Fruit fly (Drosophila melanogaster) whole organism, embryonic: ENCODE data around the gene IntS10.

ENCODE experiments used
- Antp ChIP-seq: fragments of 200-800 bp; sonication (Bioruptor generic); optimal IDR thresholded peaks from 3 replicates; lab custom pipeline; 2016; ENCODE audit warnings: missing biosample characterization, missing genetic modification characterization
- CG10209 ChIP-seq: fragments of 200-800 bp; sonication (Bioruptor generic); optimal IDR thresholded peaks from 3 replicates; lab custom pipeline; 2017; ENCODE audit warnings: missing biosample characterization, mild to moderate bottlenecking, missing genetic modification characterization, missing genetic modification reagents
- CG10462 ChIP-seq: fragments of 200-800 bp; sonication (Bioruptor generic); optimal IDR thresholded peaks from 2 replicates; lab custom pipeline; 2016; ENCODE audit warnings: missing biosample characterization, missing genetic modification characterization
- CG12299 ChIP-seq: fragments of 200-800 bp; sonication (Bioruptor generic); optimal IDR thresholded peaks from 2 replicates; lab custom pipeline; 2018; ENCODE audit warnings: missing biosample characterization, mild to moderate bottlenecking, missing genetic modification characterization
- CG13894 ChIP-seq: fragments of 200-800 bp; sonication (Bioruptor generic); optimal IDR thresholded peaks from 3 replicates; lab custom pipeline; 2018; ENCODE audit warnings: missing biosample characterization, mild to moderate bottlenecking, missing genetic modification characterization, moderate library complexity
- CG14441 ChIP-seq: fragments of 200-800 bp; sonication (Bioruptor generic); IDR thresholded peaks from 2 replicates; pipeline ENCODE4 v1.3.6; 2022; ENCODE audit warnings: missing biosample characterization, missing genetic modification characterization
- CG16863 ChIP-seq: fragments of 200-800 bp; sonication (Bioruptor generic); optimal IDR thresholded peaks from 3 replicates; lab custom pipeline; 2016; ENCODE audit warnings: missing biosample characterization, missing genetic modification characterization
- CG17385 ChIP-seq: fragments of 200-800 bp; sonication (Bioruptor generic); optimal IDR thresholded peaks from 3 replicates; lab custom pipeline; 2018; ENCODE audit warnings: missing biosample characterization, mild to moderate bottlenecking, missing genetic modification characterization
- CG17568 ChIP-seq: fragments of 200-800 bp; sonication (Bioruptor generic); optimal IDR thresholded peaks from 2 replicates; lab custom pipeline; 2018; ENCODE audit warnings: missing biosample characterization, mild to moderate bottlenecking, missing genetic modification characterization, moderate library complexity
- CG18599 ChIP-seq: fragments of 200-800 bp; sonication (Bioruptor generic); optimal IDR thresholded peaks from 3 replicates; lab custom pipeline; 2017; ENCODE audit warnings: missing biosample characterization, missing genetic modification characterization, mild to moderate bottlenecking, moderate library complexity, missing genetic modification reagents
- CG18764 ChIP-seq: fragments of 200-800 bp; sonication (Bioruptor generic); optimal IDR thresholded peaks from 3 replicates; lab custom pipeline; 2016; ENCODE audit warnings: missing biosample characterization, missing genetic modification characterization
- CG2120 ChIP-seq: fragments of 200-800 bp; sonication (Bioruptor generic); optimal IDR thresholded peaks from 3 replicates; lab custom pipeline; 2016; ENCODE audit warnings: missing biosample characterization, missing genetic modification characterization
- CG2678 ChIP-seq: fragments of 200-800 bp; sonication (Bioruptor generic); optimal IDR thresholded peaks from 3 replicates; lab custom pipeline; 2019; ENCODE audit warnings: missing biosample characterization, mild to moderate bottlenecking, missing genetic modification characterization, moderate library complexity
- CG30403 ChIP-seq: fragments of 200-800 bp; sonication (Bioruptor generic); optimal IDR thresholded peaks from 3 replicates; lab custom pipeline; 2016; ENCODE audit warnings: missing biosample characterization, missing genetic modification characterization
- CG3065 ChIP-seq: fragments of 200-800 bp; sonication (Bioruptor generic); optimal IDR thresholded peaks from 2 replicates; lab custom pipeline; 2016; ENCODE audit warnings: missing biosample characterization, missing genetic modification characterization
- CG31365 ChIP-seq: fragments of 200-800 bp; sonication (Bioruptor generic); optimal IDR thresholded peaks from 2 replicates; lab custom pipeline; 2018; ENCODE audit warnings: missing biosample characterization, mild to moderate bottlenecking, missing genetic modification characterization
- CG34224 ChIP-seq: fragments of 200-800 bp; sonication (Bioruptor generic); IDR thresholded peaks from 3 replicates; pipeline ENCODE4 v1.3.6; 2022; ENCODE audit warnings: missing biosample characterization, missing genetic modification characterization; ENCODE audit not compliant: partially characterized antibody
- CG43689 ChIP-seq: fragments of 200-800 bp; sonication (Bioruptor generic); IDR thresholded peaks from 2 replicates; pipeline ENCODE4 v1.3.6; 2022; ENCODE audit warnings: missing biosample characterization, missing genetic modification characterization
- CG4854 ChIP-seq: fragments of 200-800 bp; sonication (Bioruptor generic); optimal IDR thresholded peaks from 2 replicates; lab custom pipeline; 2016; ENCODE audit warnings: missing biosample characterization, missing genetic modification characterization, inconsistent platforms
- CG6272 ChIP-seq: fragments of 200-800 bp; sonication (Bioruptor generic); IDR thresholded peaks from 2 replicates; pipeline ENCODE4 v1.3.6; 2022; ENCODE audit warnings: missing biosample characterization, missing genetic modification characterization
- CG6689 ChIP-seq: fragments of 200-800 bp; sonication (Bioruptor generic); IDR thresholded peaks from 2 replicates; pipeline ENCODE4 v1.3.6; 2022; ENCODE audit warnings: missing biosample characterization, missing genetic modification characterization
- CG7556 ChIP-seq: fragments of 200-800 bp; sonication (Bioruptor generic); optimal IDR thresholded peaks from 2 replicates; lab custom pipeline; 2017; ENCODE audit warnings: missing biosample characterization, mild to moderate bottlenecking, missing genetic modification characterization
- CG8944 ChIP-seq: fragments of 200-800 bp; sonication (Bioruptor generic); optimal IDR thresholded peaks from 3 replicates; lab custom pipeline; 2016; ENCODE audit warnings: missing biosample characterization, missing genetic modification characterization
- CG9609 ChIP-seq: fragments of 200-800 bp; sonication (Bioruptor generic); optimal IDR thresholded peaks from 3 replicates; lab custom pipeline; 2016; ENCODE audit warnings: missing biosample characterization, missing genetic modification characterization
- CG9727 ChIP-seq: fragments of 200-800 bp; sonication (Bioruptor generic); optimal IDR thresholded peaks from 3 replicates; lab custom pipeline; 2017; ENCODE audit warnings: missing biosample characterization, mild to moderate bottlenecking, missing genetic modification characterization
- Chrac-16 ChIP-seq: fragments of 200-800 bp; sonication (Bioruptor generic); optimal IDR thresholded peaks from 3 replicates; lab custom pipeline; 2016; ENCODE audit warnings: missing biosample characterization, missing genetic modification characterization
- Dbx ChIP-seq: fragments of 200-800 bp; sonication (Bioruptor generic); IDR thresholded peaks from 3 replicates; pipeline ENCODE4 v1.3.6; 2022; ENCODE audit warnings: missing biosample characterization, missing genetic modification characterization
- Doc2 ChIP-seq: fragments of 200-800 bp; sonication (Bioruptor generic); IDR thresholded peaks from 2 replicates; pipeline ENCODE4 v1.3.6; 2022; ENCODE audit warnings: missing biosample characterization, missing genetic modification characterization
- Fer2 ChIP-seq: fragments of 200-800 bp; sonication (Bioruptor generic); optimal IDR thresholded peaks from 2 replicates; lab custom pipeline; 2018; ENCODE audit warnings: missing biosample characterization, mild to moderate bottlenecking, missing genetic modification characterization, moderate library complexity
- Hand ChIP-seq: fragments of 200-800 bp; sonication (Bioruptor generic); optimal IDR thresholded peaks from 2 replicates; lab custom pipeline; 2017; ENCODE audit warnings: mild to moderate bottlenecking, missing biosample characterization, missing genetic modification reagents, missing genetic modification characterization
- Hsf ChIP-seq: fragments of 200-800 bp; sonication (Bioruptor generic); optimal IDR thresholded peaks from 3 replicates; lab custom pipeline; 2016; ENCODE audit warnings: missing biosample characterization, missing genetic modification characterization
- Med ChIP-seq: fragments of 200-800 bp; sonication (Bioruptor generic); peaks from one replicate; lab custom pipeline; 2016; ENCODE audit warnings: missing biosample characterization, missing genetic modification characterization, mild to moderate bottlenecking, inconsistent platforms, moderate library complexity
- NfI ChIP-seq: fragments of 200-800 bp; sonication (Bioruptor generic); optimal IDR thresholded peaks from 3 replicates; lab custom pipeline; 2018; ENCODE audit warnings: missing biosample characterization, mild to moderate bottlenecking, missing genetic modification characterization, moderate library complexity
- Ssrp ChIP-seq: fragments of 200-800 bp; sonication (Bioruptor generic); optimal IDR thresholded peaks from 2 replicates; lab custom pipeline; 2018; ENCODE audit warnings: missing biosample characterization, mild to moderate bottlenecking, missing genetic modification characterization, moderate library complexity
- bigmax ChIP-seq: fragments of 200-800 bp; sonication (Bioruptor generic); optimal IDR thresholded peaks from 2 replicates; lab custom pipeline; 2018; ENCODE audit warnings: missing biosample characterization, mild to moderate bottlenecking, missing genetic modification characterization
- dm ChIP-seq: fragments of 200-800 bp; sonication (Bioruptor generic); optimal IDR thresholded peaks from 3 replicates; lab custom pipeline; 2016; ENCODE audit warnings: missing biosample characterization, missing genetic modification characterization
- exex ChIP-seq: fragments of 200-800 bp; sonication (Bioruptor generic); optimal IDR thresholded peaks from 4 replicates; lab custom pipeline; 2018; ENCODE audit warnings: missing biosample characterization, mild to moderate bottlenecking, missing genetic modification characterization, moderate library complexity
- eyg ChIP-seq: fragments of 200-800 bp; sonication (Bioruptor generic); optimal IDR thresholded peaks from 3 replicates; lab custom pipeline; 2016; ENCODE audit warnings: missing biosample characterization, missing genetic modification characterization
- gem ChIP-seq: fragments of 200-800 bp; sonication (Bioruptor generic); optimal IDR thresholded peaks from 2 replicates; lab custom pipeline; 2019; ENCODE audit warnings: missing biosample characterization, mild to moderate bottlenecking, missing genetic modification characterization, moderate library complexity
- grau ChIP-seq: fragments of 200-800 bp; optimal IDR thresholded peaks from 3 replicates; lab custom pipeline; 2019; ENCODE audit warnings: missing biosample characterization, mild to moderate bottlenecking, missing genetic modification characterization, moderate library complexity
- grn ChIP-seq: fragments of 200-800 bp; sonication (Bioruptor generic); optimal IDR thresholded peaks from 3 replicates; lab custom pipeline; 2017; ENCODE audit warnings: missing biosample characterization, missing genetic modification characterization
- luna ChIP-seq: fragments of 200-800 bp; sonication (Bioruptor generic); optimal IDR thresholded peaks from 2 replicates; lab custom pipeline; 2016; ENCODE audit warnings: missing biosample characterization, missing genetic modification characterization
- peb ChIP-seq: fragments of 200-800 bp; sonication (Bioruptor generic); IDR thresholded peaks from 2 replicates; pipeline ENCODE4 v1.3.6; 2022; ENCODE audit warnings: missing biosample characterization, missing genetic modification characterization
- ro ChIP-seq: fragments of 200-800 bp; sonication (Bioruptor generic); IDR thresholded peaks from 2 replicates; pipeline ENCODE4 v1.3.6; 2022; ENCODE audit warnings: missing biosample characterization, missing genetic modification characterization
- run ChIP-seq: fragments of 200-800 bp; sonication (Bioruptor generic); optimal IDR thresholded peaks from 3 replicates; lab custom pipeline; 2018; ENCODE audit warnings: missing biosample characterization, mild to moderate bottlenecking, missing genetic modification characterization
- sd ChIP-seq: fragments of 200-800 bp; sonication (Bioruptor generic); optimal IDR thresholded peaks from 3 replicates; lab custom pipeline; 2018; ENCODE audit warnings: missing biosample characterization, mild to moderate bottlenecking, missing genetic modification characterization, moderate library complexity
- sens ChIP-seq: fragments of 200-800 bp; sonication (Bioruptor generic); peaks from one replicate; lab custom pipeline; 2016; ENCODE audit warnings: missing biosample characterization, missing genetic modification characterization
- sim ChIP-seq: fragments of 200-800 bp; sonication (Bioruptor generic); IDR thresholded peaks from 2 replicates; pipeline ENCODE4 v1.3.6; 2022; ENCODE audit warnings: missing biosample characterization, missing genetic modification characterization
- sob ChIP-seq: fragments of 200-800 bp; sonication (Bioruptor generic); IDR thresholded peaks from 2 replicates; pipeline ENCODE4 v1.3.6; 2022; ENCODE audit warnings: missing biosample characterization, missing genetic modification characterization
- stwl ChIP-seq: fragments of 200-800 bp; sonication (Bioruptor generic); optimal IDR thresholded peaks from 3 replicates; lab custom pipeline; 2018; ENCODE audit warnings: missing biosample characterization, mild to moderate bottlenecking, missing genetic modification characterization, moderate library complexity
- trh ChIP-seq: fragments of 200-800 bp; sonication (Bioruptor generic); optimal IDR thresholded peaks from 2 replicates; lab custom pipeline; 2016; ENCODE audit warnings: missing biosample characterization, missing genetic modification characterization

IntS10 gene

DNA sequence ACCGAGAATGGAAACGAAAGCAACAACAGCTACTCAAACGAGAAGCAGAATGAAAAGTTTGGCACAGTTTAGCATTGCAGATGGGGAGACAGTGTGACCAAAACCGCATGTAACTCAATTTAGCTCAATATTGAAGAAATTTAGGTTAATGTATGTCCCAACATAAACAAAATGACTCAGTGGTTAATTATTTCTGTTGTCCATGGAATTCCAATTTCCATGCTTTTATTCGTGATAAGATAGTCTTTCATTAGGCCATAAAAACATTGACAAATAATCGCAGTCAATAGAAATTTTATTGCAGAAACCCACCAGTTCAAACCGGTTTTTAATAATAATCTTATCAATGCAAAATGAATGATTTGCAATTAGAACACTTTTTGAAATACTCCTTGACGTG, 4.7 kb upstream of the IntS10 start:
- TF ChIP-seq peb (GFP tag; lab: Robert Waterston, UW) (no peak), stwl (tag; lab: Kevin White, UChicago) (peak; percentile 85), grau (peak; percentile 6), CG7556 (GFP tag; lab: Kevin White, UChicago) (peak; percentile 21), luna (GFP tag; lab: Kevin White, UChicago) (no peak), CG9727 (GFP tag; lab: Kevin White, UChicago) (peak; percentile 3), CG9609 (GFP tag; lab: Kevin White, UChicago) (no peak), Hand (peak; percentile 3), CG10462 (GFP tag; lab: Kevin White, UChicago) (no peak), grn (no peak), sim (no peak), CG2120 (GFP tag; lab: Kevin White, UChicago) (peak; percentile 4), Dbx (GFP tag; lab: Robert Waterston, UW) (0 out of 3 replicates have a peak, but pooled peaks have one; percentile 0), sens (GFP tag; lab: Kevin White, UChicago) (peak; percentile 20), CG2678 (tag; lab: Kevin White, UChicago) (peak; percentile 2), Doc2 (GFP tag; lab: Robert Waterston, UW) (no peak), CG3065 (GFP tag; lab: Kevin White, UChicago) (no peak), sd (tag; lab: Kevin White, UChicago) (peak; percentile 75), gem (tag; lab: Kevin White, UChicago) (peak; percentile 47), Med (GFP tag; lab: Kevin White, UChicago) (peak; percentile 48)
- TF ChIP-seq, all 482 proteins: peak for 12

dm6 chr3L:3802677-3803076, 3.8 kb upstream of the IntS10 start:
- TF ChIP-seq exex (tag; lab: Kevin White, UChicago) (peak; percentile 39), CG8944 (GFP tag; lab: Kevin White, UChicago) (peak; percentile 73), CG30403 (peak; percentile 73), CG4854 (GFP tag; lab: Kevin White, UChicago) (peak; percentile 25), CG14441 (peak; percentile 82), sens (GFP tag; lab: Kevin White, UChicago) (peak; percentile 82), CG17385 (GFP tag; lab: Kevin White, UChicago) (peak; percentile 81), Chrac-16 (GFP tag; lab: Kevin White, UChicago) (peak; percentile 56), CG18764 (no peak), Fer2 (tag; lab: Kevin White, UChicago) (peak; percentile 19), ro (GFP tag; lab: Robert Waterston, UW) (peak; percentile 25; the same call in 1 of the 2 replicates), CG10209 (GFP tag; lab: Kevin White, UChicago) (peak; percentile 79), CG12299 (peak; percentile 49), CG18599 (GFP tag; lab: Kevin White, UChicago) (peak; percentile 92), NfI (peak; percentile 89), CG6689 (peak; percentile 81), CG43689 (GFP tag; lab: Robert Waterston, UW) (peak; percentile 47; the same call in 1 of the 2 replicates), CG31365 (tag; lab: Kevin White, UChicago) (peak; percentile 24), run (tag; lab: Kevin White, UChicago) (no peak), CG16863 (GFP tag; lab: Kevin White, UChicago) (peak; percentile 66), Ssrp (tag; lab: Kevin White, UChicago) (peak; percentile 56), sob (peak; percentile 85), Antp (GFP tag; lab: Kevin White, UChicago) (peak; percentile 77), CG6272 (GFP tag; lab: Robert Waterston, UW) (peak; percentile 59), dm (GFP tag; lab: Kevin White, UChicago) (peak; percentile 64), eyg (GFP tag; lab: Kevin White, UChicago) (peak; percentile 64), Hsf (GFP tag; lab: Kevin White, UChicago) (peak; percentile 64), bigmax (GFP tag; lab: Kevin White, UChicago) (no peak), CG17568 (GFP tag; lab: Kevin White, UChicago) (peak; percentile 68), CG13894 (tag; lab: Kevin White, UChicago) (peak; percentile 90), CG34224 (GFP tag; lab: Robert Waterston, UW) (no peak), trh (GFP tag; lab: Kevin White, UChicago) (no peak)
